Worm (Caenorhabditis elegans): ENCODE results near the gene tag-234.

DNA sequence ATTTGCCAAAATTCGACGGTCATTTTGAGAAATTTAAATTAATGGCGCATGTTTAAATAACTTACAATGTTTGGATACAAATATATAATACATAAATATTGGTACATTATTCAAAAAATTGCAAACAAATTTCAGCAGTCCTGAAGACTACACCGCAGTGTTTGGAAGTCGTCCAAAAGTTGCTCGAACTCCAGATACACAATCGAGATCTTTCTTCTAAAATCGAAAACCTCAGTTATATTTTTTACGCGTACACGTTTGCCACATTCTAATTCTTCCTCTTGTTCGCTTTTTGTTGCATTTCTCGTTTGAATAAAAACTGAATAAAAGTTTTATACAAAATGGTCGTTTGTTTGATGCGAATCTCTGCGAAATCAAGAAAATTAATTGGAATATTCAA lies 40.3 kb downstream of the tag-234 start, which contains the start of gene tsp-18:
- TF ChIP-seq ztf-11 (tag; optimal IDR thresholded peaks at IDR 0.05): no peak
- TF ChIP-seq flh-1 (GFP tag; optimal IDR thresholded peaks at IDR 0.05): no peak
- no peak for TF ChIP-seq lsy-2 (tag; optimal IDR thresholded peaks at IDR 0.05)
- no peak for TF ChIP-seq M03D4.4 (tag; optimal IDR thresholded peaks at IDR 0.05)
- TF ChIP-seq elt-3 (tag; optimal IDR thresholded peaks at IDR 0.05): no peak
- TF ChIP-seq ces-1 (GFP tag; optimal IDR thresholded peaks at IDR 0.05): no peak
- no peak for TF ChIP-seq blmp-1 (tag; optimal IDR thresholded peaks at IDR 0.05)
- TF ChIP-seq unc-39 (tag; optimal IDR thresholded peaks at IDR 0.05): no peak
- TF ChIP-seq nhr-28 (tag; optimal IDR thresholded peaks at IDR 0.05): no peak
- no peak for TF ChIP-seq pha-4 (tag; optimal IDR thresholded peaks at IDR 0.05)
- TF ChIP-seq ceh-43 (GFP tag; optimal IDR thresholded peaks at IDR 0.05): no peak

All from whole organism, mixed stage, embryonic.